Worm (Caenorhabditis elegans): Measurements from ENCODE around the gene T21E8.6.

- no peak for TF ChIP-seq cnd-1 (tag; optimal IDR thresholded peaks at IDR 0.05)
- no peak for TF ChIP-seq pha-4 (tag; optimal IDR thresholded peaks at IDR 0.05)
- TF ChIP-seq snpc-4 (tag; optimal IDR thresholded peaks at IDR 0.05), result no peak
- no peak for TF ChIP-seq unc-39 (tag; optimal IDR thresholded peaks at IDR 0.05)
- TF ChIP-seq ceh-83 (GFP tag; optimal IDR thresholded peaks at IDR 0.05), result no peak
- no peak for TF ChIP-seq bed-3 (GFP tag; optimal IDR thresholded peaks at IDR 0.05)
- no peak for TF ChIP-seq elt-1 (tag; optimal IDR thresholded peaks at IDR 0.05; ENCODE audit: borderline replicate concordance, insufficient read depth)
- no peak for TF ChIP-seq lin-13 (tag; optimal IDR thresholded peaks at IDR 0.05)
- no peak for TF ChIP-seq mab-5 (tag; optimal IDR thresholded peaks at IDR 0.05)
- no peak for TF ChIP-seq ztf-11 (tag; optimal IDR thresholded peaks at IDR 0.05)
- no peak for TF ChIP-seq nhr-12 (tag; optimal IDR thresholded peaks at IDR 0.05)
- TF ChIP-seq ces-1 (GFP tag; optimal IDR thresholded peaks at IDR 0.05), result no peak
- no peak for TF ChIP-seq unc-120 (tag; optimal IDR thresholded peaks at IDR 0.05; ENCODE audit: poor library complexity, severe bottlenecking)
- TF ChIP-seq lsy-2 (tag; optimal IDR thresholded peaks at IDR 0.05), result no peak
These were observed 31.9 kb downstream of the T21E8.6 start, which contains the start of gene F47B10.9 for ce11 chrX:10913981-10914380.
